Fruit fly (Drosophila melanogaster) whole organism, wandering third instar larva: ENCODE data around the gene CG4080.

Experiments
- Abd-B ChIP-seq: fragments of >200 bp; optimal IDR thresholded peaks from 2 replicates; lab custom pipeline; 2017; ENCODE audit warnings: missing biosample characterization, missing genetic modification characterization
- CG32264 ChIP-seq: fragments of 200-800 bp; sonication (Bioruptor generic); optimal IDR thresholded peaks from 2 replicates; lab custom pipeline; 2016; ENCODE audit warnings: missing biosample characterization, missing genetic modification characterization
- CG9705 ChIP-seq: fragments of 200-800 bp; sonication (Bioruptor generic); optimal IDR thresholded peaks from 2 replicates; lab custom pipeline; 2018; ENCODE audit warnings: missing biosample characterization, mild to moderate bottlenecking, missing genetic modification characterization
- CrebA ChIP-seq: fragments of 200-800 bp; sonication (Bioruptor generic); optimal IDR thresholded peaks from 2 replicates; lab custom pipeline; 2016; ENCODE audit warnings: missing biosample characterization, mild to moderate bottlenecking, missing genetic modification characterization, borderline replicate concordance
- Dif ChIP-seq: fragments of 200-275, 200-300 bp; sonication (Bioruptor generic); optimal IDR thresholded peaks from 2 replicates; lab custom pipeline; 2018; ENCODE audit warnings: missing biosample characterization, missing genetic modification characterization; ENCODE audit not compliant: partially characterized antibody
- HLH106 ChIP-seq: fragments of 200-800 bp; optimal IDR thresholded peaks from 3 replicates; lab custom pipeline; 2019; ENCODE audit warnings: missing biosample characterization, mild to moderate bottlenecking, missing genetic modification characterization, moderate library complexity
- Hnf4 ChIP-seq: fragments of 200-800 bp; sonication (Bioruptor generic); optimal IDR thresholded peaks from 2 replicates; lab custom pipeline; 2016; ENCODE audit warnings: missing biosample characterization, mild to moderate bottlenecking, missing genetic modification characterization
- Hr78 ChIP-seq: fragments of >200 bp; optimal IDR thresholded peaks from 2 replicates; lab custom pipeline; 2017; ENCODE audit warnings: missing biosample characterization, missing genetic modification characterization
- Jra ChIP-seq: sonication (Bioruptor generic); optimal IDR thresholded peaks from 2 replicates; lab custom pipeline; 2016; ENCODE audit warnings: missing biosample characterization, missing genetic modification characterization
- Mio ChIP-seq: sonication (Bioruptor generic); optimal IDR thresholded peaks from 2 replicates; lab custom pipeline; 2016; ENCODE audit warnings: missing biosample characterization, missing genetic modification characterization
- Myc ChIP-seq: fragments of >200 bp; optimal IDR thresholded peaks from 2 replicates; lab custom pipeline; 2017
- N ChIP-seq: fragments of >200 bp; optimal IDR thresholded peaks from 2 replicates; lab custom pipeline; 2018; ENCODE audit warnings: missing biosample characterization, missing external identifiers, missing genetic modification characterization
- OdsH ChIP-seq: fragments of 200-800 bp; sonication (Bioruptor generic); optimal IDR thresholded peaks from 2 replicates; lab custom pipeline; 2016; ENCODE audit warnings: missing biosample characterization, mild to moderate bottlenecking, missing genetic modification characterization
- Rel ChIP-seq, 2 experiments: fragments of 200-800 bp; sonication (Bioruptor generic) in 1 of 2; optimal IDR thresholded peaks; 2 replicates in 1 of 2; 3 replicates in 1 of 2; lab custom pipeline; 2016 to 2019; ENCODE audit warnings: mild to moderate bottlenecking in 2 of 2, missing biosample characterization in 2 of 2, missing genetic modification characterization in 2 of 2, moderate library complexity in 1 of 2
- Sp1 ChIP-seq: fragments of 200-800 bp; sonication (Bioruptor generic); optimal IDR thresholded peaks from 3 replicates; lab custom pipeline; 2019; ENCODE audit warnings: missing biosample characterization, mild to moderate bottlenecking, missing genetic modification characterization, moderate library complexity
- Vsx2 ChIP-seq: fragments of 200-300, 225-300 bp; sonication (Bioruptor generic); optimal IDR thresholded peaks from 2 replicates; lab custom pipeline; 2018; ENCODE audit warnings: missing biosample characterization, missing genetic modification characterization; ENCODE audit not compliant: partially characterized antibody
- br ChIP-seq: fragments of 200-800 bp; sonication (Bioruptor generic); optimal IDR thresholded peaks from 2 replicates; lab custom pipeline; 2016; ENCODE audit warnings: missing biosample characterization, missing genetic modification characterization
- brk ChIP-seq: fragments of 200-800 bp; sonication (Bioruptor generic); optimal IDR thresholded peaks from 2 replicates; lab custom pipeline; 2016; ENCODE audit warnings: missing biosample characterization, mild to moderate bottlenecking, missing genetic modification characterization
- dl ChIP-seq, 2 experiments: fragments of 175-275, 200-275 bp in 1 of 2; fragments of 200-275 bp in 1 of 2; sonication (Bioruptor generic); optimal IDR thresholded peaks; lab custom pipeline; 2018; ENCODE audit warnings: mild to moderate bottlenecking in 2 of 2, missing biosample characterization in 2 of 2, missing genetic modification characterization in 2 of 2, moderate library complexity in 2 of 2; ENCODE audit not compliant: partially characterized antibody in 2 of 2, insufficient read depth in 1 of 2
- fru ChIP-seq: fragments of 200-800 bp; sonication (Bioruptor generic); optimal IDR thresholded peaks from 3 replicates; lab custom pipeline; 2016; ENCODE audit warnings: missing biosample characterization, mild to moderate bottlenecking, missing genetic modification characterization
- h ChIP-seq: fragments of 200-800 bp; sonication (Bioruptor generic); optimal IDR thresholded peaks from 3 replicates; lab custom pipeline; 2016; ENCODE audit warnings: missing biosample characterization, mild to moderate bottlenecking, missing genetic modification characterization
- pan ChIP-seq: fragments of >200 bp; optimal IDR thresholded peaks from 2 replicates; lab custom pipeline; 2017
- psq ChIP-seq: fragments of 200-800 bp; sonication (Bioruptor generic); optimal IDR thresholded peaks from 3 replicates; lab custom pipeline; 2017; ENCODE audit warnings: missing biosample characterization, mild to moderate bottlenecking, missing genetic modification characterization, moderate library complexity
- rgr ChIP-seq: fragments of 200-800 bp; sonication (Bioruptor generic); optimal IDR thresholded peaks from 3 replicates; lab custom pipeline; 2016; ENCODE audit warnings: missing biosample characterization, mild to moderate bottlenecking, missing genetic modification characterization
- sage ChIP-seq: fragments of 200-800 bp; sonication (Bioruptor generic); optimal IDR thresholded peaks from 2 replicates; lab custom pipeline; 2016; ENCODE audit warnings: missing biosample characterization, mild to moderate bottlenecking, missing genetic modification characterization
- sv ChIP-seq: fragments of 200-800 bp; sonication (Bioruptor generic); optimal IDR thresholded peaks from 3 replicates; lab custom pipeline; 2016; ENCODE audit warnings: missing biosample characterization, missing genetic modification characterization
- tai ChIP-seq: sonication (Bioruptor generic); optimal IDR thresholded peaks from 2 replicates; lab custom pipeline; 2016; ENCODE audit warnings: missing biosample characterization, missing genetic modification characterization
- woc ChIP-seq: sonication (Bioruptor generic); optimal IDR thresholded peaks from 2 replicates; lab custom pipeline; 2016; ENCODE audit warnings: missing biosample characterization, mild to moderate bottlenecking, missing genetic modification characterization

CG4080 gene

dm6 chr3L:9349314-9349733 is 49.7 kb downstream of the CG4080 start, which contains the start of gene PGRP-LF (continued):
- TF ChIP-seq pan (lab: Kevin White, UChicago), result no peak
- TF ChIP-seq Mio, result no peak

- TF ChIP-seq CG9705 (GFP tag; lab: Kevin White, UChicago) (no peak), sv (GFP tag; lab: Kevin White, UChicago) (no peak), Jra (no peak), Abd-B (GFP tag; lab: Kevin White, UChicago) (no peak), psq (no peak), Sp1 (GFP tag; lab: Kevin White, UChicago) (no peak)
Observed at dm6 chr3L:9345157-9345556, 53.9 kb downstream of the CG4080 start.

dm6 chr3L:9343963-9344362 is 55.1 kb downstream of the CG4080 start:
- no peak for TF ChIP-seq Mio
- TF ChIP-seq Rel (GFP tag; optimal IDR thresholded peaks at IDR 0.05; lab: Kevin White, UChicago), result no peak
- TF ChIP-seq Rel (tag; optimal IDR thresholded peaks at IDR 0.05; lab: Kevin White, UChicago), result peak; percentile 96

dm6 chr3L:9340839-9341238 is 58.2 kb downstream of the CG4080 start:
- TF ChIP-seq Abd-B (GFP tag; lab: Kevin White, UChicago) (no peak), N (GFP tag; lab: Kevin White, UChicago) (peak; percentile 15), Rel (GFP tag; optimal IDR thresholded peaks at IDR 0.05; lab: Kevin White, UChicago) (no peak), Rel (tag; optimal IDR thresholded peaks at IDR 0.05; lab: Kevin White, UChicago) (peak; percentile 51)

- TF ChIP-seq Myc (lab: Kevin White, UChicago) (no peak), Dif (GFP tag; lab: Kevin White, UChicago) (peak; percentile 27), dl (GFP tag; optimal IDR thresholded peaks at IDR 0.05; lab: Kevin White, UChicago; ENCODE audit: insufficient read depth in 1 of 2, partially characterized antibody in 2 of 2) (peak in 1 of 2 experiments; percentile 8), Rel (GFP tag; optimal IDR thresholded peaks at IDR 0.05; lab: Kevin White, UChicago) (no peak), Rel (tag; optimal IDR thresholded peaks at IDR 0.05; lab: Kevin White, UChicago) (peak; percentile 33), rgr (GFP tag; lab: Kevin White, UChicago) (no peak), Vsx2 (peak; percentile 40), Mio (no peak), h (GFP tag; lab: Kevin White, UChicago) (peak; percentile 3)
Observed at dm6 chr3L:9340232-9340631, 58.8 kb downstream of the CG4080 start.

- TF ChIP-seq CG32264 (GFP tag; lab: Kevin White, UChicago) (no peak), woc (GFP tag; lab: Kevin White, UChicago) (no peak), brk (GFP tag; lab: Kevin White, UChicago) (no peak), dl (GFP tag; optimal IDR thresholded peaks at IDR 0.05; lab: Kevin White, UChicago; ENCODE audit: insufficient read depth in 1 of 2, partially characterized antibody in 2 of 2) (no peak), tai (no peak), Mio (no peak), br (GFP tag; lab: Kevin White, UChicago) (no peak), Myc (lab: Kevin White, UChicago) (no peak), psq (no peak), Vsx2 (no peak), sv (GFP tag; lab: Kevin White, UChicago) (no peak)
- TF ChIP-seq, all 38 proteins: peak for 0
Observed at dm6 chr3L:9339021-9339420, 60.0 kb downstream of the CG4080 start.

dm6 chr3L:9338510-9338909 is 60.5 kb downstream of the CG4080 start, which contains the start of gene PGRP-LC:
PGRP-LC (plus strand) TSS chr3L:9338810.
- TF ChIP-seq CG9705 (GFP tag; lab: Kevin White, UChicago) (no peak), Hr78 (GFP tag; lab: Kevin White, UChicago) (no peak), CrebA (GFP tag; lab: Kevin White, UChicago) (no peak), HLH106 (no peak), Myc (lab: Kevin White, UChicago) (no peak), woc (GFP tag; lab: Kevin White, UChicago) (no peak), Abd-B (GFP tag; lab: Kevin White, UChicago) (no peak), fru (GFP tag; lab: Kevin White, UChicago) (no peak), Mio (no peak), sage (GFP tag; lab: Kevin White, UChicago) (no peak), OdsH (GFP tag; lab: Kevin White, UChicago) (no peak), Sp1 (GFP tag; lab: Kevin White, UChicago) (no peak), brk (GFP tag; lab: Kevin White, UChicago) (no peak), h (GFP tag; lab: Kevin White, UChicago) (no peak), psq (no peak), Hnf4 (GFP tag; lab: Kevin White, UChicago) (no peak)
